Fruit fly (Drosophila melanogaster) Kc167 (cell line): ENCODE results near the gene CG17777.

Source experiments
- Myc ChIP-seq: fragments of >200 bp; optimal IDR thresholded peaks from 2 replicates; lab custom pipeline; 2017; ENCODE audit warnings: missing external identifiers
- Sin3A ChIP-seq: fragments of >200 bp; optimal IDR thresholded peaks from 2 replicates; lab custom pipeline; 2018; ENCODE audit warnings: missing external identifiers
- h ChIP-seq: fragments of >200 bp; optimal IDR thresholded peaks from 3 replicates; lab custom pipeline; 2018; ENCODE audit warnings: missing external identifiers
- insv ChIP-seq: fragments of >200 bp; optimal IDR thresholded peaks from 3 replicates; lab custom pipeline; 2018; ENCODE audit warnings: missing external identifiers
- psq ChIP-seq: fragments of >200 bp; optimal IDR thresholded peaks from 2 replicates; lab custom pipeline; 2017; ENCODE audit warnings: missing external identifiers
- ttk ChIP-seq: sonication (Bioruptor generic); optimal IDR thresholded peaks from 2 replicates; lab custom pipeline; 2017; ENCODE audit warnings: missing external identifiers

dm6 chrX:2155868-2156267 lies 30.8 kb upstream of the CG17777 start:
- TF ChIP-seq Sin3A (lab: Kevin White, UChicago) (no peak), h (lab: Kevin White, UChicago) (peak; percentile 74), insv (lab: Kevin White, UChicago) (peak; percentile 88), psq (lab: Kevin White, UChicago) (no peak), Myc (lab: Kevin White, UChicago) (no peak), ttk (no peak)
